Fruit fly (Drosophila melanogaster) whole organism, prepupa: Measurements from ENCODE around the gene CG43362.
A peak's percentile ranks its signal among the peaks of the same experiment; 100 is the strongest.

Experiments
- CG10631 ChIP-seq: fragments of 200-800 bp; sonication (Bioruptor generic); optimal IDR thresholded peaks from 2 replicates; lab custom pipeline; 2016; ENCODE audit warnings: missing biosample characterization, missing genetic modification characterization
- CG10669 ChIP-seq: fragments of 200-800 bp; sonication (Bioruptor generic); optimal IDR thresholded peaks from 3 replicates; lab custom pipeline; 2018; ENCODE audit warnings: missing biosample characterization, mild to moderate bottlenecking, missing genetic modification characterization, moderate library complexity
- CG11294 ChIP-seq: fragments of 200-800 bp; sonication (Bioruptor generic); IDR thresholded peaks from 2 replicates; pipeline ENCODE4 v1.3.6; 2022; ENCODE audit warnings: missing biosample characterization, missing genetic modification characterization
- CG11762 ChIP-seq: fragments of 200-800 bp; sonication (Bioruptor generic); optimal IDR thresholded peaks from 3 replicates; lab custom pipeline; 2016; ENCODE audit warnings: missing biosample characterization, missing genetic modification characterization; ENCODE audit not compliant: insufficient read depth
- CG11902 ChIP-seq: fragments of 200-800 bp; sonication (Bioruptor generic); optimal IDR thresholded peaks from 3 replicates; lab custom pipeline; 2016; ENCODE audit warnings: missing biosample characterization, missing genetic modification characterization
- CG15336 ChIP-seq: fragments of 200-800 bp; sonication (Bioruptor generic); IDR thresholded peaks from 2 replicates; pipeline ENCODE4 v1.3.6; 2022; ENCODE audit warnings: missing biosample characterization, missing genetic modification characterization
- CG1621 ChIP-seq: fragments of 200-800 bp; sonication (Bioruptor generic); optimal IDR thresholded peaks from 3 replicates; lab custom pipeline; 2018; ENCODE audit warnings: missing biosample characterization, mild to moderate bottlenecking, missing genetic modification characterization
- CG3032 ChIP-seq: fragments of 200-800 bp; optimal IDR thresholded peaks from 2 replicates; lab custom pipeline; 2019; ENCODE audit warnings: missing biosample characterization, mild to moderate bottlenecking, missing genetic modification characterization, moderate library complexity
- CG31627 ChIP-seq: fragments of 200-800 bp; sonication (Bioruptor generic); optimal IDR thresholded peaks from 3 replicates; lab custom pipeline; 2016; ENCODE audit warnings: missing biosample characterization, missing genetic modification characterization
- CG32006 ChIP-seq: fragments of 200-800 bp; sonication (Bioruptor generic); optimal IDR thresholded peaks from 3 replicates; lab custom pipeline; 2017; ENCODE audit warnings: missing biosample characterization, mild to moderate bottlenecking, missing genetic modification characterization
- CG34406 ChIP-seq: fragments of 200-800 bp; sonication (Bioruptor generic); optimal IDR thresholded peaks from 3 replicates; lab custom pipeline; 2016; ENCODE audit warnings: missing biosample characterization, missing genetic modification characterization
- CG3919 ChIP-seq: fragments of 200-800 bp; sonication (Bioruptor generic); optimal IDR thresholded peaks from 3 replicates; lab custom pipeline; 2016; ENCODE audit warnings: missing biosample characterization, missing genetic modification characterization
- CG4318 ChIP-seq: fragments of 200-800 bp; sonication (Bioruptor generic); optimal IDR thresholded peaks from 3 replicates; lab custom pipeline; 2017; ENCODE audit warnings: missing biosample characterization, mild to moderate bottlenecking, missing genetic modification characterization
- CG6163 ChIP-seq: fragments of 200-800 bp; sonication (Bioruptor generic); IDR thresholded peaks from 3 replicates; pipeline ENCODE4 v1.3.6; 2022; ENCODE audit warnings: missing biosample characterization, missing genetic modification characterization
- CG6276 ChIP-seq: fragments of 200-800 bp; sonication (Bioruptor generic); optimal IDR thresholded peaks from 2 replicates; lab custom pipeline; 2017; ENCODE audit warnings: missing biosample characterization, mild to moderate bottlenecking, missing genetic modification characterization
- CG6808 ChIP-seq: fragments of 200-800 bp; sonication (Bioruptor generic); optimal IDR thresholded peaks from 3 replicates; lab custom pipeline; 2017; ENCODE audit warnings: missing biosample characterization, missing genetic modification characterization, mild to moderate bottlenecking, moderate library complexity, missing genetic modification reagents
- CG6854 ChIP-seq: fragments of 200-800 bp; sonication (Bioruptor generic); optimal IDR thresholded peaks from 2 replicates; lab custom pipeline; 2017; ENCODE audit warnings: missing biosample characterization, mild to moderate bottlenecking, missing genetic modification characterization
- CG7368 ChIP-seq: fragments of 200-800 bp; sonication (Bioruptor generic); optimal IDR thresholded peaks from 3 replicates; lab custom pipeline; 2016; ENCODE audit warnings: missing biosample characterization, missing genetic modification characterization
- CG8119 ChIP-seq: fragments of 200-800 bp; sonication (Bioruptor generic); IDR thresholded peaks from 3 replicates; pipeline ENCODE4 v1.3.6; 2022; ENCODE audit warnings: missing biosample characterization, missing genetic modification characterization
- CG8319 ChIP-seq: fragments of 200-800 bp; sonication (Bioruptor generic); optimal IDR thresholded peaks from 3 replicates; lab custom pipeline; 2016; ENCODE audit warnings: missing biosample characterization, missing genetic modification characterization
- CG8632 ChIP-seq: fragments of 200-800 bp; sonication (Bioruptor generic); optimal IDR thresholded peaks from 3 replicates; lab custom pipeline; 2016; ENCODE audit warnings: missing biosample characterization, missing genetic modification characterization
- CG9139 ChIP-seq: fragments of 200-800 bp; sonication (Bioruptor generic); optimal IDR thresholded peaks from 3 replicates; lab custom pipeline; 2017; ENCODE audit warnings: missing biosample characterization, mild to moderate bottlenecking, missing genetic modification characterization
- Eip78C ChIP-seq: fragments of 200-800 bp; sonication (Bioruptor generic); peaks from one replicate; lab custom pipeline; 2016; ENCODE audit warnings: missing biosample characterization, missing genetic modification characterization
- Eip93F ChIP-seq: fragments of 200-800 bp; sonication (Bioruptor generic); optimal IDR thresholded peaks from 2 replicates; lab custom pipeline; 2016; ENCODE audit warnings: missing biosample characterization, mild to moderate bottlenecking, missing genetic modification characterization
- Ets21C ChIP-seq: fragments of 200-800 bp; sonication (Bioruptor generic); optimal IDR thresholded peaks from 3 replicates; lab custom pipeline; 2016; ENCODE audit warnings: missing biosample characterization, missing genetic modification characterization
- Ets96B ChIP-seq: fragments of 200-800 bp; optimal IDR thresholded peaks from 2 replicates; lab custom pipeline; 2019; ENCODE audit warnings: missing biosample characterization, mild to moderate bottlenecking, missing genetic modification characterization, moderate library complexity
- Hr38 ChIP-seq: sonication (Bioruptor generic); optimal IDR thresholded peaks from 2 replicates; lab custom pipeline; 2016; ENCODE audit warnings: missing biosample characterization, missing genetic modification characterization
- Hr4 ChIP-seq: fragments of 200-800 bp; sonication (Bioruptor generic); optimal IDR thresholded peaks from 3 replicates; lab custom pipeline; 2016; ENCODE audit warnings: missing biosample characterization, missing genetic modification characterization
- Lpt ChIP-seq: fragments of 200-800 bp; sonication (Bioruptor generic); optimal IDR thresholded peaks from 3 replicates; lab custom pipeline; 2016; ENCODE audit warnings: missing biosample characterization, missing genetic modification characterization
- OdsH ChIP-seq: fragments of 200-800 bp; sonication (Bioruptor generic); optimal IDR thresholded peaks from 3 replicates; lab custom pipeline; 2016; ENCODE audit warnings: missing biosample characterization, missing genetic modification characterization
- Smox ChIP-seq: fragments of 200-800 bp; sonication (Bioruptor generic); optimal IDR thresholded peaks from 3 replicates; lab custom pipeline; 2016; ENCODE audit warnings: missing biosample characterization, missing genetic modification characterization
- Sox102F ChIP-seq: fragments of 200-800 bp; sonication (Bioruptor generic); optimal IDR thresholded peaks from 2 replicates; lab custom pipeline; 2016; ENCODE audit warnings: missing biosample characterization, mild to moderate bottlenecking, missing genetic modification characterization
- Sox14 ChIP-seq: fragments of 200-800 bp; sonication (Bioruptor generic); optimal IDR thresholded peaks from 3 replicates; lab custom pipeline; 2016; ENCODE audit warnings: missing biosample characterization, missing genetic modification characterization
- Sox15 ChIP-seq: fragments of 200-800 bp; sonication (Bioruptor generic); optimal IDR thresholded peaks from 3 replicates; lab custom pipeline; 2016; ENCODE audit warnings: missing biosample characterization, missing genetic modification characterization
- achi ChIP-seq: fragments of 200-800 bp; sonication (Bioruptor generic); optimal IDR thresholded peaks from 3 replicates; lab custom pipeline; 2016; ENCODE audit warnings: missing biosample characterization, missing genetic modification characterization
- acj6 ChIP-seq: fragments of 200-800 bp; sonication (Bioruptor generic); optimal IDR thresholded peaks from 3 replicates; lab custom pipeline; 2016; ENCODE audit warnings: missing biosample characterization, missing genetic modification characterization
- cyc ChIP-seq: fragments of 200-800 bp; sonication (Bioruptor generic); optimal IDR thresholded peaks from 3 replicates; lab custom pipeline; 2016; ENCODE audit warnings: missing biosample characterization, missing genetic modification characterization
- dac ChIP-seq: fragments of 200-800 bp; sonication (Bioruptor generic); optimal IDR thresholded peaks from 2 replicates; lab custom pipeline; 2017; ENCODE audit warnings: missing biosample characterization, mild to moderate bottlenecking, missing genetic modification characterization
- dsx ChIP-seq: fragments of 200-800 bp; optimal IDR thresholded peaks from 3 replicates; lab custom pipeline; 2019; ENCODE audit warnings: missing biosample characterization, mild to moderate bottlenecking, missing genetic modification characterization, moderate library complexity; ENCODE audit not compliant: poor library complexity, severe bottlenecking
- eg ChIP-seq: fragments of 200-800 bp; sonication (Bioruptor generic); IDR thresholded peaks from 3 replicates; pipeline ENCODE4 v1.3.6; 2022; ENCODE audit warnings: missing biosample characterization, missing genetic modification characterization
- fd59A ChIP-seq: fragments of 200-800 bp; sonication (Bioruptor generic); optimal IDR thresholded peaks from 2 replicates; lab custom pipeline; 2017; ENCODE audit warnings: missing biosample characterization, mild to moderate bottlenecking, missing genetic modification characterization, missing genetic modification reagents
- fd85E ChIP-seq: fragments of 200-800 bp; sonication (Bioruptor generic); optimal IDR thresholded peaks from 3 replicates; lab custom pipeline; 2016; ENCODE audit warnings: missing biosample characterization, missing genetic modification characterization
- lz ChIP-seq: fragments of 200-800 bp; sonication (Bioruptor generic); optimal IDR thresholded peaks from 3 replicates; lab custom pipeline; 2016; ENCODE audit warnings: missing biosample characterization, missing genetic modification characterization
- pdm3 ChIP-seq: fragments of 200-800 bp; sonication (Bioruptor generic); optimal IDR thresholded peaks from 3 replicates; lab custom pipeline; 2016; ENCODE audit warnings: missing biosample characterization, missing genetic modification characterization
- salr ChIP-seq, 2 experiments: fragments of 200-800 bp; sonication (Bioruptor generic); optimal IDR thresholded peaks; 3 replicates each; lab custom pipeline; 2016 to 2018; ENCODE audit warnings: missing biosample characterization in 2 of 2, missing genetic modification characterization in 2 of 2, mild to moderate bottlenecking in 1 of 2
- spab ChIP-seq: fragments of 200-800 bp; sonication (Bioruptor generic); optimal IDR thresholded peaks from 2 replicates; lab custom pipeline; 2017; ENCODE audit warnings: missing biosample characterization, mild to moderate bottlenecking, missing genetic modification characterization, missing genetic modification reagents
- ss ChIP-seq, 2 experiments: fragments of 200-800 bp; sonication (Bioruptor generic); optimal IDR thresholded peaks; 2 replicates in 1 of 2; 3 replicates in 1 of 2; lab custom pipeline; 2017 to 2018; ENCODE audit warnings: mild to moderate bottlenecking in 2 of 2, missing biosample characterization in 2 of 2, missing genetic modification characterization in 2 of 2, moderate library complexity in 1 of 2
- topi ChIP-seq: fragments of 200-800 bp; sonication (Bioruptor generic); optimal IDR thresholded peaks from 3 replicates; lab custom pipeline; 2016; ENCODE audit warnings: missing biosample characterization, missing genetic modification characterization
- vri ChIP-seq: fragments of 200-800 bp; sonication (Bioruptor generic); optimal IDR thresholded peaks from 3 replicates; lab custom pipeline; 2016; ENCODE audit warnings: missing biosample characterization, mild to moderate bottlenecking, missing genetic modification characterization

CG43362 gene

dm6 chr2L:18331612-18332011 lies 40.4 kb upstream of the CG43362 start (continued):
- TF ChIP-seq CG8632 (GFP tag; lab: Kevin White, UChicago) (no peak), Eip78C (GFP tag; lab: Kevin White, UChicago) (peak; percentile 82), Eip93F (GFP tag; lab: Kevin White, UChicago) (no peak), CG10669 (no peak), Lpt (GFP tag; lab: Kevin White, UChicago) (peak; percentile 42), fd59A (GFP tag; lab: Kevin White, UChicago) (no peak), vri (GFP tag; lab: Kevin White, UChicago) (no peak)

dm6 chr2L:18328737-18329136 lies 37.5 kb upstream of the CG43362 start:
- TF ChIP-seq CG15336 (peak; percentile 81), CG10631 (GFP tag; lab: Kevin White, UChicago) (peak; percentile 51), vri (GFP tag; lab: Kevin White, UChicago) (peak; percentile 19), Ets21C (no peak), CG11902 (GFP tag; lab: Kevin White, UChicago) (no peak), CG8319 (GFP tag; lab: Kevin White, UChicago) (peak; percentile 32), CG11762 (peak; percentile 44), CG7368 (GFP tag; lab: Kevin White, UChicago) (peak; percentile 54), Hr4 (GFP tag; lab: Kevin White, UChicago) (peak; percentile 87), Ets96B (peak; percentile 53), achi (GFP tag; lab: Kevin White, UChicago) (peak; percentile 53), Eip93F (GFP tag; lab: Kevin White, UChicago) (no peak), spab (GFP tag; lab: Kevin White, UChicago) (peak; percentile 42), CG6276 (GFP tag; lab: Kevin White, UChicago) (peak; percentile 68), Smox (GFP tag; lab: Kevin White, UChicago) (peak; percentile 37), CG6854 (GFP tag; lab: Kevin White, UChicago) (no peak), Hr38 (GFP tag; lab: Kevin White, UChicago) (no peak), topi (peak; percentile 7), dac (GFP tag; lab: Kevin White, UChicago) (peak; percentile 60), CG11294 (GFP tag; lab: Robert Waterston, UW) (peak; percentile 62), eg (GFP tag; lab: Robert Waterston, UW) (peak; percentile 84), CG3919 (GFP tag; lab: Kevin White, UChicago) (peak; percentile 57), CG1621 (tag; lab: Kevin White, UChicago) (peak; percentile 20), OdsH (GFP tag; lab: Kevin White, UChicago) (peak; percentile 61), CG34406 (peak; percentile 31), acj6 (GFP tag; lab: Kevin White, UChicago) (peak; percentile 80), CG32006 (peak; percentile 85), CG8632 (GFP tag; lab: Kevin White, UChicago) (peak; percentile 40), salr (GFP tag; optimal IDR thresholded peaks at IDR 0.05; lab: Kevin White, UChicago) (peak in 1 of 2 experiments; percentile 13), CG10669 (peak; percentile 64), Sox15 (GFP tag; lab: Kevin White, UChicago) (peak; percentile 28), Sox14 (peak; percentile 61), Eip78C (GFP tag; lab: Kevin White, UChicago) (peak; percentile 79), CG6808 (GFP tag; lab: Kevin White, UChicago) (peak; percentile 17), CG9139 (no peak), cyc (GFP tag; lab: Kevin White, UChicago) (peak; percentile 7), CG6163 (GFP tag; lab: Robert Waterston, UW) (peak; percentile 88), CG8119 (peak; percentile 74; the same call in 2 of the 3 replicates), CG3032 (tag; lab: Kevin White, UChicago) (peak; percentile 21), CG4318 (peak; percentile 59), lz (peak; percentile 49), pdm3 (GFP tag; lab: Kevin White, UChicago) (peak; percentile 78), Lpt (GFP tag; lab: Kevin White, UChicago) (peak; percentile 80), CG31627 (GFP tag; lab: Kevin White, UChicago) (peak; percentile 61), ss (GFP tag; optimal IDR thresholded peaks at IDR 0.05; lab: Kevin White, UChicago) (no peak), dsx (GFP tag; lab: Kevin White, UChicago) (no peak), Sox102F (GFP tag; lab: Kevin White, UChicago) (peak; percentile 25), fd85E (no peak)
